Fruit fly (Drosophila melanogaster): Measurements from ENCODE around the gene bnb.

Gene bnb

dm6 chrX:18805036-18805435, 7.5 kb upstream of the bnb start:
- peak; percentile 53 to 58 for TF ChIP-seq CTCF (optimal IDR thresholded peaks at IDR 0.05)
- no peak for TF ChIP-seq CG8478 (optimal IDR thresholded peaks at IDR 0.05)

DNA sequence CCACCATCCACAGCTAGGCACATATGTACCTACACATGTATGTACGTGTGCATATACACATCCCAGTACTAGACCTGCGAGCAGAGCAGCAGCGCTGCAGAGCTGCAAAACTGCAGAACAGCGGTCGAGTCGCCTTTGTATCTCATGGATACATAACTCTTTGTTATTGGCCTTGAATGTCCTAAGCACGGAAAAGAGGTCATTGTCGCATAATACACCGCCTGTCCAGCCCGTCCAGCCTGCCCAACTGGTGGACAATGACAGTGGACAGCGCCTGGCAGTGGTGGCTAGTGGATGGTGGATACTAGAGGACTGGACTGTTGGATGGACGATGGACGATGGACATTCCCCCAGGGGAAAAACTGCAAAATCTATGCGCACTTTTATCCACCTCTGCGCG, 3.8 kb upstream of the bnb start:
- TF ChIP-seq CTCF (optimal IDR thresholded peaks at IDR 0.05) (no peak), CG8478 (optimal IDR thresholded peaks at IDR 0.05) (no peak)

dm6 chrX:18800167-18800566, 2.7 kb upstream of the bnb start:
- TF ChIP-seq CTCF (optimal IDR thresholded peaks at IDR 0.05) = no peak
- no peak for TF ChIP-seq CG8478 (optimal IDR thresholded peaks at IDR 0.05)

- TF ChIP-seq CG8478 (optimal IDR thresholded peaks at IDR 0.05) (no peak), CTCF (optimal IDR thresholded peaks at IDR 0.05) (no peak)
These were observed 1.9 kb upstream of the bnb start for dm6 chrX:18799307-18799855.

- TF ChIP-seq CTCF (optimal IDR thresholded peaks at IDR 0.05) = no peak
These were observed 6.1 kb downstream of the bnb start, which contains the start of gene Atg101 for dm6 chrX:18791368-18791767. TSS of gene Atg101 (plus strand) at chrX:18791668.

- no peak for TF ChIP-seq CTCF (optimal IDR thresholded peaks at IDR 0.05)
- TF ChIP-seq CG8478 (optimal IDR thresholded peaks at IDR 0.05) = no peak
These were observed 7.9 kb downstream of the bnb start for dm6 chrX:18789353-18790210.

DNA sequence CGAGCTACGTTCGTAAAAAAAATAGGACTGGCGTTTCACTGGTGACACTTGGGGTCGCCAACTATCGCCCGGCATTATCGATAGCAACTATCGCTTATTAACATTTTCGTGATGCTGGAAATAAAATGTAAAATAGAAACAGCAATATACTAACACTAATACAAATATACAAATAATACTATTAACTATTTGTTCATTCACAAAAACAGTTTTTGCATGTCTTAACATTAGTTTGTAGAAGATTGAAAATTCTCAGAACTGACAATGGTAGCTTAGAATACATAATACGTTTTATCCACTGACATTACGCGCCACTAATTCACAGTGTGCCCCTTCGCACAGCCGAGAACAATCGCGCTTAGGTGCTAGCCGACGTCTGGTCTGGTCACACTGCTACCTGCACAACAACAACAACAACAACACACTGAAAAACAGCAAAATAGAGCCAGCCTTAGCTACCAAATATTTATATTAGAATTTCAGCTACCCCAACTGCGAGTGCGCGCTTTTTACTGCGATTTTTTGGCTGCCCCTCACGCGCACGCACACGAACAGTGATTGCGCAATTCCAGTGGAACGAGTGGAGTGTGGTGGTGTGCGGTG, 9.2 kb downstream of the bnb start, which contains the start of the genes CG6961 and S6KL:
CG6961 (minus strand) TSS at position 68 of the 603 bp plus-strand sequence.
S6KL (plus strand) TSS at position 322 of the 603 bp plus-strand sequence.
- TF ChIP-seq CG8478 (optimal IDR thresholded peaks at IDR 0.05) = no peak
- no peak for TF ChIP-seq CTCF (optimal IDR thresholded peaks at IDR 0.05)

DNA sequence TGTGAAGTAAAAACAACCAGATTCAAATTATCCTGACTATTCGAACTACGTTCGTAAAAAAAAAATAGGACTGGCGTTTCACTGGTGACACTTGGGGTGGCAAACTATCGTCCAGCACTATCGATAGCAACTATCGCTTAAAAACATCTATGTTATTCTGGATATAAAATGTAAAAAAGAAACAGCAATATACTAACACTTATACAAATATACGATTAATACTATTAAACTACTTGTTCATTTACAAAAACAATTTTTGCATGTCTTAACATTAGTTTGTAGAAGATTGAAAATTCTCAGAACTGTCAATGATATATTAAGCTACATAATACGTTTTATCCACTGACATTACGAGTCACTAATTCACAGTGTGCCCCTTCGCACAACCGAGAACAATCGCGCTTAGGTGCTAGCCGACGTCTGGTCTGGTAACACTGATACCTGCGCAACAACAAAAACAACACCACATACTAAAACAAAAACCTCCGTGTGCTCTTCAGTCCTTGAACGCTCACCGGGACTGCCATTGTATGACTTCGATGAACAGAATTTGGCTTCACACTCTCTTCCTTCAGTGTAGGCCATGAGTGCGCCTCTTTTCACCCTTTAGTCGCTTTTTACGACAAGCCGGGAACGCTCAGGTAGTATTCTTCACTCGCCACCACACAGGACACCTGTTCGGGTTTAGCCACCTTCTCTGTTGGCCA, 13.9 kb downstream of the bnb start, which contains the start of gene CG18259:
CG18259 (minus strand) TSS at position 78 of the 707 bp plus-strand sequence.
- TF ChIP-seq CTCF (optimal IDR thresholded peaks at IDR 0.05) = no peak
- TF ChIP-seq CG8478 (optimal IDR thresholded peaks at IDR 0.05) = no peak

DNA sequence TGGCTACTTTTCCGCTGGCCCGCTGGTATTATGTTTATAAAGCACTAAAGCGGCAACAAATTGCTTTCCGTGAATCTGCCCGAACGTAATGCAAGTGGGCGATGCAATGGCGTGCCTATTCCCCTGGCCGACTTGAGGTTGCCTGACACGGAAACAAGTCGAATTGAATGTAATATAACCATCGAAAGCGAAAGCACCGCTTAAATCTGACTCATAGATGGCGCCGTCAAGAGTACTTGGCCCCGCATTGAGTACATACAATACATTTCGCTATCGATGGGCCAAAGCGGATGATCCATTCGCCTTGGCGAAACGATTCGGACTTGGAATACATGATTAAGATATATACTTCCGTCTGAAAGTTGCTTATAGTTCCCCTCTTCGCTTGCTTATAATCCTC, 17.2 kb downstream of the bnb start:
- TF ChIP-seq CTCF (optimal IDR thresholded peaks at IDR 0.05) (peak; percentile 79 to 82), CG8478 (optimal IDR thresholded peaks at IDR 0.05) (no peak)

DNA sequence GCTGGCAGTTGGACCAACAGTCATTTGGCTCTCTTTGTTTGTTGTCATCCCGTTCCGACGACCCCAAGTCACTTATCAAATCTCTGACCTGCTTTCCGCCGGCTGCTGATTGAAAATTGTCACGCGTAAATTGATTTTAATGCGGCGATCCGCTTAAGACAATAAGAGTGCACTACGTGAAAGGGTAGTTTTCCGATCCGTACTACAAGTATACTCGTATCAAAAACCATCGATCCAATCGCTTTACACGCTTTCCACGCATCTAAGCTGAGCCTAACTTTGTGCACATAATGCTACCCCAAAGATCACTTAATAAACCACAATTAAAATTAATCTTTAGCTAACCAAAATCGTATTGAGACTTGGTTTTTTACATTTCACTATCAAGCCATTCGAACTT, 17.8 kb downstream of the bnb start:
- TF ChIP-seq CTCF (optimal IDR thresholded peaks at IDR 0.05) (no peak), CG8478 (optimal IDR thresholded peaks at IDR 0.05) (no peak)

DNA sequence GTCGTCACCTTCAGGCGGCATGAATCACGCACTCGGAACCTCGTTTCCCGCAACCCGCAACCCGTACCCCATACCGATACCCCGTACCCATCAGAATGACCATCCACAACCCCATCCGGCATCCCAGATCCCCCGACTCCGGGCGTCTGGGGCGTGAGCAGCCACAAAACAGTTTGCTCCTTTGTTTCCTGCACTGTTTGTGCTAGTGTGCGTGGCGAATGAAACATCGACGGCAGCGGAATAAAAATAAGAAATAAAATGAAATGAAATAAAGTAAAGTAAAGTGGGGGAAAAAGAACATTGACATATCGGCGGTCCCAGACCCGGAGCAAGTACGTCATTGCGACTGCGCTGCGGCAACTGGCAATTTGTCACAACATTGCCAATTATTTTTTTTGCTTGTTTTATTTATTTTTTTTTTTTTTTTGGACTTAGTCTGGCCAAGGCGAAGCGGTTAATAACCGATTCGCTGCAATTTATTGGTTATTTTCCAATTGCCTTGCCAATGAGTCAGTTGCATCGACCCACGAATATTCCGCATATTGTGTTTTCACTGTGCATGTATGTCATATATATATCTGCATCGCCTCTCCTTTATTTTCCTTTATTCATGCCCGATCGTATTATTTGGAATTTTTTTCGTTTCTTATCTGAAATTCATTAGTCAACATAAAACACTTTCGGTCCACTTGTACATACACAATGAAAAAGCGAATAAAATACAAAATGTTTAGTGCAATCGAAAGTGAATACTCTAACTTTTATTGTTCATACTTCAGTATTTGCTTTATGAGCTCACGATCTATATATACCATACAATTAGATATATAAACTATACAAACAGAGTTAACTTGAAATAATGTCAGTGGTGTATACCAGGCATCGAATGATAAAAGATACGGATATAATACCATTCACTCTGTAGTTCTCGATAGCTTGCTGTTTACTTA, 20.2 kb downstream of the bnb start:
- TF ChIP-seq CG8478 (optimal IDR thresholded peaks at IDR 0.05) = no peak
- no peak for TF ChIP-seq CTCF (optimal IDR thresholded peaks at IDR 0.05)

DNA sequence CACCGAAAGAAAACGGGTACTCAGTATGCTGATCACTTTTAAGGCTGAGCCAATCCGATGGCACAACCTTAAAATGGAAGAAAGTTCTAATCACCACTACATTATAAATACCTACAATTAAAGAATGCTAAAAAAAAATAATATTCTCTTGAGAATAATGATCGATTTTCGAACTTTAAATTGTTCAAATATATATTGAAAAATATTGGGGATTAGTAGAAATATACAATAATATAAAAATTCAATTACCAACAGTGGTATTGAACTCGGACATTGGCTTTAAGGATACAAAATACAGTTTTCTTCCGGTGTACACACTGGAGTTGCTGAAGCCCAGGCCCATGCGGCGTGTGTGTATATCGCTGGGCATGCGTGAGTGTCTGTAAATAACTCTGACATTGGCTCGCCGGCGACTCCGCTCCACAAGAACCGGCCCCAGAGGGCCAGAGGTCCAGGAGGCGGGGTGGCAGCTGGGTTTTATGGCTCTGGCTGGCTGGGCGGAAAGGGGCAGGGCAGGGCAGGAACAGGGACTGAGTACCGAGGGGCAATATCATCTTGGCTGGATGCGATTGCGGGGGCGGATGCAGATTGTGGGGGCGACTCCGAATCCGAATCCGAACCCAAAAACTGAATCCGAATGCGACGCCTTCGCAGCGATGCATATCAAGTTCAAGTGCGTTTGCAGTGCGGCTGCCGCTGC, 21.5 kb downstream of the bnb start:
- TF ChIP-seq CTCF (optimal IDR thresholded peaks at IDR 0.05) (no peak), CG8478 (optimal IDR thresholded peaks at IDR 0.05) (no peak)

DNA sequence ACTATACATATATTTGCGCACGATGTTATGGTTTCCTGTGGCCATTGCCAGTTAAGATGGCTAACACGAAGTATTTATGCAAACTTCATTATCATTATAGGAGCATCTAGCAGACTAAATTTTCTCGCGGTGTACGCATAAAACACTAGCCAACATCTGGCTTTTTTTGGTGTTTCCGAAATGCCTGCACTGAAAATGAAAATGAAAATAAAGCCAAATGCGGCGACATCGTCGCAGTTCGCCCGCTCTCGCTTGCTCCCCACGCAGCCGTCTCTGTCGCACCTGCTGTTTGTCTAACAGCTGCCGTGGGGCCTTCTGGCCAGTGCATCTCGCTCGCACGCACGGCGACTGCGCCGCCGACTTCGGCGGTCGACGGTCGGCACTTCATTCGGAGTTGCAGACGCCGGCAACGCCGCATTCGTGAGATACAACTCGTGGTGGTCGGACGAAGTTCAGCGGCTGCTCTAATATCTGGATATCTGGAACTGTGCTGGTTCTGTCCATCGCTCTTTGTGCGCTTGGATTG, 22.6 kb downstream of the bnb start, which contains the start of gene CG6891:
CG6891 (plus strand) TSS at position 411 of the 526 bp plus-strand sequence.
- TF ChIP-seq CG8478 (optimal IDR thresholded peaks at IDR 0.05) (no peak), CTCF (optimal IDR thresholded peaks at IDR 0.05) (peak; percentile 12 to 22)

All from S2 (cell line).